Fruit fly (Drosophila melanogaster): ENCODE measurements around the gene Spn.

Spn gene

dm6 chr3L:2532377-2532776 is 21.7 kb downstream of the Spn start (continued):
- TF ChIP-seq NfI (GFP tag; optimal IDR thresholded peaks at IDR 0.05) (no peak), Dll (GFP tag; IDR thresholded peaks at IDR 0.05; ENCODE audit: partially characterized antibody) (no peak), toy (GFP tag; IDR thresholded peaks at IDR 0.05) (no peak), stc (GFP tag; IDR thresholded peaks at IDR 0.05) (peak; percentile 65), CG18011 (GFP tag; optimal IDR thresholded peaks at IDR 0.05) (no peak), fd96Cb (tag; optimal IDR thresholded peaks at IDR 0.05) (peak; percentile 45), Ets97D (GFP tag; optimal IDR thresholded peaks at IDR 0.05) (no peak), CG3065 (GFP tag; optimal IDR thresholded peaks at IDR 0.05) (no peak), CG31388 (GFP tag; optimal IDR thresholded peaks at IDR 0.05) (no peak), CG2202 (tag; optimal IDR thresholded peaks at IDR 0.05) (no peak), pros (GFP tag; optimal IDR thresholded peaks at IDR 0.05) (no peak), gsb (GFP tag; IDR thresholded peaks at IDR 0.05) (peak; percentile 11; the same call in 1 of the 2 replicates), CG11695 (GFP tag; IDR thresholded peaks at IDR 0.05) (peak; percentile 59), CG1832 (GFP tag; optimal IDR thresholded peaks at IDR 0.05) (no peak), Atf6 (GFP tag; IDR thresholded peaks at IDR 0.05) (peak; percentile 30; the same call in 1 of the 2 replicates), CG7839 (tag; optimal IDR thresholded peaks at IDR 0.05) (peak; percentile 58), vfl (GFP tag; optimal IDR thresholded peaks at IDR 0.05) (no peak), chn (GFP tag; optimal IDR thresholded peaks at IDR 0.05) (no peak), her (GFP tag; optimal IDR thresholded peaks at IDR 0.05) (no peak), bowl (GFP tag; IDR thresholded peaks at IDR 0.05) (no peak), Stat92E (GFP tag; optimal IDR thresholded peaks at IDR 0.05) (no peak), sna (GFP tag; IDR thresholded peaks at IDR 0.05; ENCODE audit: partially characterized antibody) (no peak), Adf1 (GFP tag; IDR thresholded peaks at IDR 0.05) (no peak), NK7.1 (GFP tag; optimal IDR thresholded peaks at IDR 0.05) (no peak), Dp (GFP tag; optimal IDR thresholded peaks at IDR 0.05) (no peak), YL-1 (GFP tag; optimal IDR thresholded peaks at IDR 0.05) (no peak), CG4707 (GFP tag; optimal IDR thresholded peaks at IDR 0.05) (no peak), CG18262 (tag; optimal IDR thresholded peaks at IDR 0.05) (peak; percentile 12), Side (GFP tag; optimal IDR thresholded peaks at IDR 0.05) (no peak), ham (GFP tag; IDR thresholded peaks at IDR 0.05) (no peak), CG12299 (tag; optimal IDR thresholded peaks at IDR 0.05) (no peak), cas (GFP tag; IDR thresholded peaks at IDR 0.05) (no peak), HLH4C (GFP tag; IDR thresholded peaks at IDR 0.05; ENCODE audit: partially characterized antibody) (no peak), hb (GFP tag; IDR thresholded peaks at IDR 0.05; ENCODE audit: partially characterized antibody) (no peak), CG30431 (GFP tag; optimal IDR thresholded peaks at IDR 0.05) (no peak), CG12769 (tag; optimal IDR thresholded peaks at IDR 0.05) (peak; percentile 26), CG16815 (GFP tag; optimal IDR thresholded peaks at IDR 0.05) (no peak), jing (GFP tag; optimal IDR thresholded peaks at IDR 0.05) (no peak), Lhr (GFP tag; optimal IDR thresholded peaks at IDR 0.05) (no peak), ato (GFP tag; IDR thresholded peaks at IDR 0.05; ENCODE audit: partially characterized antibody) (no peak), CG6854 (GFP tag; optimal IDR thresholded peaks at IDR 0.05) (no peak), dmrt99B (tag; optimal IDR thresholded peaks at IDR 0.05) (peak; percentile 63), unpg (GFP tag; optimal IDR thresholded peaks at IDR 0.05) (peak; percentile 33), wdn (GFP tag; IDR thresholded peaks at IDR 0.05) (no peak), CG14860 (GFP tag; IDR thresholded peaks at IDR 0.05; ENCODE audit: partially characterized antibody) (no peak), pita (GFP tag; optimal IDR thresholded peaks at IDR 0.05) (no peak), pan (optimal IDR thresholded peaks at IDR 0.05) (no peak), pan (GFP tag; optimal IDR thresholded peaks at IDR 0.05 in 1 of 2, IDR thresholded peaks at IDR 0.05 in 1 of 2) (peak in 1 of 2 experiments; percentile 82), CG4854 (GFP tag; optimal IDR thresholded peaks at IDR 0.05) (no peak), CG10431 (GFP tag; optimal IDR thresholded peaks at IDR 0.05) (no peak), Usf (GFP tag; optimal IDR thresholded peaks at IDR 0.05) (no peak)
